Fruit fly (Drosophila melanogaster) whole organism, embryonic: ENCODE measurements around the gene CG13404.

Experiments
- Awh ChIP-seq: fragments of 200-800 bp; sonication (Bioruptor generic); IDR thresholded peaks from 2 replicates; pipeline ENCODE4, ENCODE4 v1.3.6; 2022; ENCODE audit warnings: missing biosample characterization, missing genetic modification characterization
- B-H1 ChIP-seq: fragments of 200-800 bp; sonication (Bioruptor generic); IDR thresholded peaks from 3 replicates; pipeline ENCODE4 v1.3.6; 2022; ENCODE audit warnings: missing biosample characterization, missing genetic modification characterization
- BtbVII ChIP-seq: fragments of 200-800 bp; sonication (Bioruptor generic); optimal IDR thresholded peaks from 3 replicates; lab custom pipeline; 2017; ENCODE audit warnings: missing biosample characterization, mild to moderate bottlenecking, missing genetic modification characterization
- CG10366 ChIP-seq: fragments of 200-800 bp; sonication (Bioruptor generic); IDR thresholded peaks from 2 replicates; pipeline ENCODE4 v1.3.6; 2022; ENCODE audit warnings: missing biosample characterization, missing genetic modification characterization
- CG10462 ChIP-seq: fragments of 200-800 bp; sonication (Bioruptor generic); optimal IDR thresholded peaks from 2 replicates; lab custom pipeline; 2016; ENCODE audit warnings: missing biosample characterization, missing genetic modification characterization
- CG11093 ChIP-seq: fragments of 200-800 bp; sonication (Bioruptor generic); IDR thresholded peaks from 3 replicates; pipeline ENCODE4 v1.3.6; 2022; ENCODE audit warnings: missing biosample characterization, missing genetic modification characterization
- CG11695 ChIP-seq: fragments of 200-800 bp; sonication (Bioruptor generic); IDR thresholded peaks from 3 replicates; pipeline ENCODE4 v1.3.6; 2022; ENCODE audit warnings: missing biosample characterization, missing genetic modification characterization
- CG12071 ChIP-seq: fragments of 200-800 bp; sonication (Bioruptor generic); optimal IDR thresholded peaks from 3 replicates; lab custom pipeline; 2018; ENCODE audit warnings: missing biosample characterization, mild to moderate bottlenecking, missing genetic modification characterization
- CG14050 ChIP-seq: fragments of 200-800 bp; sonication (Bioruptor generic); IDR thresholded peaks from 3 replicates; pipeline ENCODE4 v1.3.6; 2022; ENCODE audit warnings: missing biosample characterization, missing genetic modification characterization
- CG14860 ChIP-seq: fragments of 200-800 bp; sonication (Bioruptor generic); IDR thresholded peaks from 3 replicates; pipeline ENCODE4 v1.3.6; 2022; ENCODE audit warnings: missing biosample characterization, missing genetic modification characterization; ENCODE audit not compliant: partially characterized antibody
- CG15011 ChIP-seq: fragments of 200-800 bp; sonication (Bioruptor generic); optimal IDR thresholded peaks from 3 replicates; lab custom pipeline; 2018; ENCODE audit warnings: missing biosample characterization, mild to moderate bottlenecking, missing genetic modification characterization
- CG1602 ChIP-seq: fragments of 200-800 bp; sonication (Bioruptor generic); optimal IDR thresholded peaks from 3 replicates; lab custom pipeline; 2016; ENCODE audit warnings: missing biosample characterization, missing genetic modification characterization
- CG17359 ChIP-seq: fragments of 200-800 bp; sonication (Bioruptor generic); optimal IDR thresholded peaks from 3 replicates; lab custom pipeline; 2018; ENCODE audit warnings: missing biosample characterization, mild to moderate bottlenecking, missing genetic modification characterization, moderate library complexity
- CG17361 ChIP-seq: fragments of 200-800 bp; sonication (Bioruptor generic); IDR thresholded peaks from 3 replicates; pipeline ENCODE4 v1.3.6; 2022; ENCODE audit warnings: missing biosample characterization, missing genetic modification characterization
- CG2120 ChIP-seq: fragments of 200-800 bp; sonication (Bioruptor generic); optimal IDR thresholded peaks from 3 replicates; lab custom pipeline; 2016; ENCODE audit warnings: missing biosample characterization, missing genetic modification characterization
- CG3407 ChIP-seq: fragments of 200-800 bp; sonication (Bioruptor generic); optimal IDR thresholded peaks from 2 replicates; lab custom pipeline; 2018; ENCODE audit warnings: missing biosample characterization, mild to moderate bottlenecking, missing genetic modification characterization
- CG3995 ChIP-seq: fragments of 200-800 bp; sonication (Bioruptor generic); optimal IDR thresholded peaks from 3 replicates; lab custom pipeline; 2016; ENCODE audit warnings: missing biosample characterization, missing genetic modification characterization
- CG4360 ChIP-seq: fragments of 200-800 bp; sonication (Bioruptor generic); IDR thresholded peaks from 2 replicates; pipeline ENCODE4 v1.3.6; 2022; ENCODE audit warnings: missing biosample characterization, missing genetic modification characterization
- CG6765 ChIP-seq: fragments of 200-800 bp; sonication (Bioruptor generic); optimal IDR thresholded peaks from 3 replicates; lab custom pipeline; 2017; ENCODE audit warnings: missing biosample characterization, mild to moderate bottlenecking, missing genetic modification characterization
- CG9932 ChIP-seq: fragments of 200-800 bp; sonication (Bioruptor generic); IDR thresholded peaks from 2 replicates; pipeline ENCODE4 v1.3.6; 2022; ENCODE audit warnings: missing biosample characterization, missing genetic modification characterization
- CHES-1-like ChIP-seq: fragments of 200-800 bp; sonication (Bioruptor generic); optimal IDR thresholded peaks from 2 replicates; lab custom pipeline; 2016; ENCODE audit warnings: missing biosample characterization, missing genetic modification characterization
- Dfd ChIP-seq, 2 experiments: fragments of >200 bp; optimal IDR thresholded peaks; 2 replicates each; lab custom pipeline; 2017; ENCODE audit warnings: missing biosample characterization in 2 of 2, missing genetic modification characterization in 2 of 2
- Fer1 ChIP-seq: fragments of 200-800 bp; sonication (Bioruptor generic); optimal IDR thresholded peaks from 2 replicates; lab custom pipeline; 2017; ENCODE audit warnings: missing biosample characterization, mild to moderate bottlenecking, missing genetic modification characterization
- HHEX ChIP-seq: fragments of 200-800 bp; sonication (Bioruptor generic); optimal IDR thresholded peaks from 3 replicates; lab custom pipeline; 2017; ENCODE audit warnings: missing biosample characterization, mild to moderate bottlenecking, missing genetic modification characterization, missing genetic modification reagents
- Hr78 ChIP-seq, 2 experiments: fragments of 200-800 bp in 1 of 2; fragments of >200 bp in 1 of 2; sonication (Bioruptor generic) in 1 of 2; optimal IDR thresholded peaks; 2 replicates each; lab custom pipeline; 2017 to 2019; ENCODE audit warnings: missing biosample characterization in 2 of 2, missing genetic modification characterization in 2 of 2, mild to moderate bottlenecking in 1 of 2, moderate library complexity in 1 of 2
- Lpt ChIP-seq: fragments of >200 bp; optimal IDR thresholded peaks from 2 replicates; lab custom pipeline; 2018; ENCODE audit warnings: missing biosample characterization, missing genetic modification characterization
- Max ChIP-seq: fragments of 200-800 bp; sonication (Bioruptor generic); optimal IDR thresholded peaks from 2 replicates; lab custom pipeline; 2016; ENCODE audit warnings: missing biosample characterization, mild to moderate bottlenecking, missing genetic modification characterization
- Nf-YA ChIP-seq: fragments of 200-800 bp; sonication (Bioruptor generic); IDR thresholded peaks from 2 replicates; pipeline ENCODE4 v1.3.6; 2022; ENCODE audit warnings: missing biosample characterization, missing genetic modification characterization
- Spps ChIP-seq: fragments of 200-800 bp; sonication (Bioruptor generic); optimal IDR thresholded peaks from 2 replicates; lab custom pipeline; 2018; ENCODE audit warnings: missing biosample characterization, mild to moderate bottlenecking, missing genetic modification characterization
- TFAM ChIP-seq: fragments of 200-800 bp; sonication (Bioruptor generic); optimal IDR thresholded peaks from 2 replicates; lab custom pipeline; 2017; ENCODE audit warnings: missing biosample characterization, missing genetic modification characterization, inconsistent platforms
- Trl ChIP-seq, 3 experiments: fragments of >200 bp in 2 of 3; fragments of 200-800 bp in 1 of 3; sonication (Bioruptor generic) in 1 of 3; optimal IDR thresholded peaks; 2 replicates in 1 of 3; 3 replicates in 2 of 3; lab custom pipeline; 2016 to 2017; ENCODE audit warnings: missing biosample characterization in 1 of 3, missing genetic modification characterization in 1 of 3
- Xbp1 ChIP-seq: fragments of 200-800 bp; sonication (Bioruptor generic); optimal IDR thresholded peaks from 3 replicates; lab custom pipeline; 2016; ENCODE audit warnings: missing biosample characterization, mild to moderate bottlenecking, missing genetic modification characterization
- ac ChIP-seq: fragments of 200-800 bp; sonication (Bioruptor generic); optimal IDR thresholded peaks from 3 replicates; lab custom pipeline; 2017; ENCODE audit warnings: missing biosample characterization, mild to moderate bottlenecking, missing genetic modification characterization
- bab2 ChIP-seq: fragments of 200-800 bp; sonication (Bioruptor generic); optimal IDR thresholded peaks from 2 replicates; lab custom pipeline; 2016; ENCODE audit warnings: missing biosample characterization, missing genetic modification characterization
- br ChIP-seq: fragments of >200 bp; optimal IDR thresholded peaks from 2 replicates; lab custom pipeline; 2017
- cas ChIP-seq: fragments of 200-800 bp; sonication (Bioruptor generic); IDR thresholded peaks from 2 replicates; pipeline ENCODE4 v1.3.6; 2022; ENCODE audit warnings: missing biosample characterization, missing genetic modification characterization
- cg ChIP-seq: fragments of 200-800 bp; sonication (Bioruptor generic); optimal IDR thresholded peaks from 3 replicates; lab custom pipeline; 2019; ENCODE audit warnings: missing biosample characterization, mild to moderate bottlenecking, missing genetic modification characterization, moderate library complexity
- chm ChIP-seq: fragments of 200-800 bp; sonication (Bioruptor generic); IDR thresholded peaks from 2 replicates; pipeline ENCODE4 v1.3.6; 2022; ENCODE audit warnings: missing biosample characterization, missing genetic modification characterization
- ci ChIP-seq: fragments of 200-800 bp; sonication (Bioruptor generic); IDR thresholded peaks from 3 replicates; pipeline ENCODE4 v1.3.6; 2022; ENCODE audit warnings: missing biosample characterization, missing genetic modification characterization
- crc ChIP-seq: fragments of 200-800 bp; sonication (Bioruptor generic); optimal IDR thresholded peaks from 2 replicates; lab custom pipeline; 2016; ENCODE audit warnings: missing biosample characterization, missing genetic modification characterization
- dmrt11E ChIP-seq: fragments of 200-800 bp; sonication (Bioruptor generic); optimal IDR thresholded peaks from 3 replicates; lab custom pipeline; 2018; ENCODE audit warnings: missing biosample characterization, mild to moderate bottlenecking, missing genetic modification characterization, moderate library complexity
- dysf ChIP-seq: fragments of 200-800 bp; sonication (Bioruptor generic); IDR thresholded peaks from 3 replicates; pipeline ENCODE4 v1.3.6; 2022; ENCODE audit warnings: missing biosample characterization, missing genetic modification characterization
- fd3F ChIP-seq: fragments of 200-800 bp; sonication (Bioruptor generic); optimal IDR thresholded peaks from 2 replicates; lab custom pipeline; 2018; ENCODE audit warnings: missing biosample characterization, mild to moderate bottlenecking, missing genetic modification characterization, moderate library complexity
- gcm2 ChIP-seq: fragments of 200-800 bp; sonication (Bioruptor generic); optimal IDR thresholded peaks from 2 replicates; lab custom pipeline; 2016; ENCODE audit warnings: missing biosample characterization, missing genetic modification characterization
- hbn ChIP-seq: fragments of 200-800 bp; sonication (Bioruptor generic); IDR thresholded peaks from 2 replicates; pipeline ENCODE4 v1.3.6; 2022; ENCODE audit warnings: missing biosample characterization, missing genetic modification characterization; ENCODE audit not compliant: partially characterized antibody
- mirr ChIP-seq: fragments of 200-800 bp; sonication (Bioruptor generic); optimal IDR thresholded peaks from 3 replicates; lab custom pipeline; 2018; ENCODE audit warnings: missing biosample characterization, mild to moderate bottlenecking, missing genetic modification characterization
- sima ChIP-seq: fragments of 200-800 bp; sonication (Bioruptor generic); optimal IDR thresholded peaks from 2 replicates; lab custom pipeline; 2016; ENCODE audit warnings: missing biosample characterization, missing genetic modification characterization
- ssp ChIP-seq: fragments of 200-800 bp; sonication (Bioruptor generic); IDR thresholded peaks from 2 replicates; pipeline ENCODE4 v1.3.6; 2022; ENCODE audit warnings: missing biosample characterization, missing genetic modification characterization
- tio ChIP-seq: fragments of 200-800 bp; sonication (Bioruptor generic); optimal IDR thresholded peaks from 2 replicates; lab custom pipeline; 2017; ENCODE audit warnings: missing biosample characterization, missing genetic modification characterization, inconsistent platforms
- yki ChIP-seq: fragments of >200 bp; optimal IDR thresholded peaks from 3 replicates; lab custom pipeline; 2018

The CG13404 gene

DNA sequence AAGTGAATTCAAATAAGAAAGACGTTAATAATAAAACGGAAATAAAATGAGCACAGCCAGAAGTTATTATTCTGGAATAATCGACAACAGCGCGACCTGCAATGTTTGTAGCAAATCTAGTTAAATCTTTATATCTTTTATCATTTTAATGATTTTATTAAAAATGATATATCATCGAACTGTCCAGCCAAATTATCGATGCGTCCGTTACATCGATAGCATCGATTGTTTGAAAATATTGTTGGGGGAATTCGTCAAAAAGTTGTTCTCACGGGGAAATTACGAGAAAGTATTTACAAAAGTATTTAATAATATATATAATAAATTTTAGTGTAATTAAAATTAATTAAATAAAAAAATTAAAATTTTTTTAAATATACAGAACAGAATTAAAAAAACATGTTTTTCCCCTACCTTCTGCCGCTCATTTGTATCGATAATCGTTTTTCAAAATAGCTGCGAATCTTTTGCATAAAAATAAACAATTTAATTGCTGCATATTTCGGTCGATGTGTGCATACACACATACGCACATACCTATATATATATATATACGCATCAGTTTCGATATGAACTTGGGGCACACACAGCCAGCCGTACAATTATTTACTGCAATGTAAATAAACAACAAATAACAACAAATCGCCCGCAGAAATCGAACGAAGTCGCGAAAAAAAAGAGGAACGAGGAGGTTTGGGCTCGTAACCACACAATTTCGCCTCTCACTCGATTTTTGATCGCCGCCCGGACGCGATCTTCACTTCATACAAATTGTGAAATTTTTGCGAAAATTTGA lies 22.9 kb downstream of the CG13404 start, which contains the start of gene CG32599 (continued):
- TF ChIP-seq sima (no peak), cg (GFP tag; lab: Kevin White, UChicago) (no peak), Spps (tag; lab: Kevin White, UChicago) (no peak), ssp (GFP tag; lab: Robert Waterston, UW) (peak; percentile 72), bab2 (GFP tag; lab: Kevin White, UChicago) (no peak), gcm2 (GFP tag; lab: Kevin White, UChicago) (no peak), Lpt (GFP tag; lab: Kevin White, UChicago) (no peak), CG3407 (GFP tag; lab: Kevin White, UChicago) (no peak), tio (GFP tag; lab: Kevin White, UChicago) (no peak), Max (GFP tag; lab: Kevin White, UChicago) (no peak), chm (GFP tag; lab: Robert Waterston, UW) (no peak), HHEX (no peak), CG17361 (GFP tag; lab: Robert Waterston, UW) (peak; percentile 41; the same call in 1 of the 3 replicates), CG10366 (GFP tag; lab: Robert Waterston, UW) (peak; percentile 59), CG6765 (GFP tag; lab: Kevin White, UChicago) (no peak), crc (GFP tag; lab: Kevin White, UChicago) (no peak), CG14860 (GFP tag; lab: Robert Waterston, UW) (peak; percentile 59; the same call in 2 of the 3 replicates), ac (GFP tag; lab: Kevin White, UChicago) (no peak), Nf-YA (GFP tag; lab: Robert Waterston, UW) (no peak), CG3995 (GFP tag; lab: Kevin White, UChicago) (peak; percentile 75), CG9932 (no peak), fd3F (no peak), BtbVII (GFP tag; lab: Kevin White, UChicago) (no peak), CG1602 (GFP tag; lab: Kevin White, UChicago) (peak; percentile 30), Awh (GFP tag; lab: Robert Waterston, UW) (peak; percentile 39; the same call in 1 of the 2 replicates), hbn (peak; percentile 47; the same call in 1 of the 2 replicates), mirr (GFP tag; lab: Kevin White, UChicago) (no peak), B-H1 (peak; percentile 23; the same call in 1 of the 3 replicates), Dfd (GFP tag; optimal IDR thresholded peaks at IDR 0.05; lab: Kevin White, UChicago) (no peak), CG14050 (GFP tag; lab: Robert Waterston, UW) (0 out of 3 replicates have a peak, but pooled peaks have one; percentile 35), br (lab: Kevin White, UChicago) (no peak), TFAM (GFP tag; lab: Kevin White, UChicago) (no peak), CG15011 (GFP tag; lab: Kevin White, UChicago) (no peak), CG17359 (tag; lab: Kevin White, UChicago) (peak; percentile 43), CHES-1-like (GFP tag; lab: Kevin White, UChicago) (no peak), cas (GFP tag; lab: Robert Waterston, UW) (no peak), yki (lab: Kevin White, UChicago) (no peak), CG11695 (GFP tag; lab: Robert Waterston, UW) (0 out of 3 replicates have a peak, but pooled peaks have one; percentile 39), CG2120 (GFP tag; lab: Kevin White, UChicago) (no peak), Xbp1 (GFP tag; lab: Kevin White, UChicago) (peak; percentile 14), CG10462 (GFP tag; lab: Kevin White, UChicago) (no peak), Trl (optimal IDR thresholded peaks at IDR 0.05; lab: Kevin White, UChicago) (no peak), Trl (GFP tag; optimal IDR thresholded peaks at IDR 0.05; lab: Kevin White, UChicago) (no peak), CG4360 (no peak; the same call in 1 of the 2 replicates), Fer1 (GFP tag; lab: Kevin White, UChicago) (no peak), CG11093 (GFP tag; lab: Robert Waterston, UW) (no peak), CG12071 (GFP tag; lab: Kevin White, UChicago) (no peak), ci (GFP tag; lab: Robert Waterston, UW) (peak; percentile 19; the same call in 1 of the 3 replicates), dmrt11E (tag; lab: Kevin White, UChicago) (peak; percentile 43), dysf (GFP tag; lab: Robert Waterston, UW) (no peak), Hr78 (GFP tag; optimal IDR thresholded peaks at IDR 0.05; lab: Kevin White, UChicago) (no peak)
